Fruit fly (Drosophila melanogaster) whole organism, embryonic: ENCODE results near the gene Twdlalpha.
A peak's percentile ranks its signal among the peaks of the same experiment; 100 is the strongest.

Source experiments
- CG10267 ChIP-seq: fragments of 200-800 bp; sonication (Bioruptor generic); optimal IDR thresholded peaks from 2 replicates; lab custom pipeline; 2018; ENCODE audit warnings: missing biosample characterization, mild to moderate bottlenecking, missing genetic modification characterization, moderate library complexity
- CG10321 ChIP-seq: fragments of 200-800 bp; sonication (Bioruptor generic); IDR thresholded peaks from 2 replicates; pipeline ENCODE4 v1.3.6; 2022; ENCODE audit warnings: missing biosample characterization, missing genetic modification characterization
- CG10654 ChIP-seq: fragments of 200-800 bp; sonication (Bioruptor generic); optimal IDR thresholded peaks from 2 replicates; lab custom pipeline; 2016; ENCODE audit warnings: missing biosample characterization, missing genetic modification characterization
- CG10979 ChIP-seq: fragments of 200-800 bp; sonication (Bioruptor generic); optimal IDR thresholded peaks from 2 replicates; lab custom pipeline; 2018; ENCODE audit warnings: missing biosample characterization, mild to moderate bottlenecking, missing genetic modification characterization, moderate library complexity
- CG11504 ChIP-seq: fragments of 200-800 bp; sonication (Bioruptor generic); optimal IDR thresholded peaks from 3 replicates; lab custom pipeline; 2019; ENCODE audit warnings: missing biosample characterization, mild to moderate bottlenecking, missing genetic modification characterization, moderate library complexity
- CG11723 ChIP-seq: fragments of 200-800 bp; sonication (Bioruptor generic); optimal IDR thresholded peaks from 2 replicates; lab custom pipeline; 2017; ENCODE audit warnings: missing biosample characterization, mild to moderate bottlenecking, missing genetic modification characterization
- CG17186 ChIP-seq: fragments of 200-800 bp; sonication (Bioruptor generic); optimal IDR thresholded peaks from 3 replicates; lab custom pipeline; 2017; ENCODE audit warnings: missing biosample characterization, missing genetic modification reagents, missing genetic modification characterization
- CG32532 ChIP-seq: fragments of 200-800 bp; sonication (Bioruptor generic); IDR thresholded peaks from 2 replicates; pipeline ENCODE4 v1.3.6; 2022; ENCODE audit warnings: missing biosample characterization, missing genetic modification characterization
- CG32772 ChIP-seq: fragments of 200-800 bp; sonication (Bioruptor generic); IDR thresholded peaks from 2 replicates; pipeline ENCODE4 v1.3.6; 2022; ENCODE audit warnings: missing biosample characterization, missing genetic modification characterization
- CG3407 ChIP-seq: fragments of 200-800 bp; sonication (Bioruptor generic); optimal IDR thresholded peaks from 2 replicates; lab custom pipeline; 2018; ENCODE audit warnings: missing biosample characterization, mild to moderate bottlenecking, missing genetic modification characterization
- CG34376 ChIP-seq: fragments of 200-800 bp; sonication (Bioruptor generic); optimal IDR thresholded peaks from 2 replicates; lab custom pipeline; 2018; ENCODE audit warnings: missing biosample characterization, mild to moderate bottlenecking, missing genetic modification characterization
- CG3995 ChIP-seq: fragments of 200-800 bp; sonication (Bioruptor generic); optimal IDR thresholded peaks from 3 replicates; lab custom pipeline; 2016; ENCODE audit warnings: missing biosample characterization, missing genetic modification characterization
- CG4617 ChIP-seq: fragments of 200-800 bp; sonication (Bioruptor generic); optimal IDR thresholded peaks from 3 replicates; lab custom pipeline; 2016; ENCODE audit warnings: missing biosample characterization, missing genetic modification characterization, borderline replicate concordance
- CG4730 ChIP-seq: fragments of 200-800 bp; sonication (Bioruptor generic); IDR thresholded peaks from 2 replicates; pipeline ENCODE4 v1.3.6; 2022; ENCODE audit warnings: missing biosample characterization, missing genetic modification characterization
- CG4820 ChIP-seq: fragments of 200-800 bp; sonication (Bioruptor generic); optimal IDR thresholded peaks from 3 replicates; lab custom pipeline; 2016; ENCODE audit warnings: missing biosample characterization, missing genetic modification characterization
- CG8388 ChIP-seq: fragments of 200-800 bp; sonication (Bioruptor generic); optimal IDR thresholded peaks from 2 replicates; lab custom pipeline; 2019; ENCODE audit warnings: missing biosample characterization, mild to moderate bottlenecking, missing genetic modification characterization, moderate library complexity
- CG8765 ChIP-seq: fragments of 200-800 bp; sonication (Bioruptor generic); IDR thresholded peaks from 2 replicates; pipeline ENCODE4 v1.3.6; 2022; ENCODE audit warnings: missing biosample characterization, missing genetic modification characterization
- CG9437 ChIP-seq: fragments of 200-800 bp; sonication (Bioruptor generic); optimal IDR thresholded peaks from 2 replicates; lab custom pipeline; 2018; ENCODE audit warnings: missing biosample characterization, mild to moderate bottlenecking, missing genetic modification characterization
- CG9817 ChIP-seq: fragments of 200-800 bp; sonication (Bioruptor generic); optimal IDR thresholded peaks from 2 replicates; lab custom pipeline; 2018; ENCODE audit warnings: missing biosample characterization, mild to moderate bottlenecking, missing genetic modification characterization, moderate library complexity
- Camta ChIP-seq: fragments of 200-800 bp; sonication (Bioruptor generic); optimal IDR thresholded peaks from 2 replicates; lab custom pipeline; 2016; ENCODE audit warnings: missing biosample characterization, missing genetic modification characterization
- Chrac-16 ChIP-seq: fragments of 200-800 bp; sonication (Bioruptor generic); optimal IDR thresholded peaks from 3 replicates; lab custom pipeline; 2016; ENCODE audit warnings: missing biosample characterization, missing genetic modification characterization
- Dll ChIP-seq: fragments of 200-800 bp; sonication (Bioruptor generic); IDR thresholded peaks from 4 replicates; pipeline ENCODE4 v1.3.6; 2022; ENCODE audit warnings: missing biosample characterization, missing genetic modification characterization; ENCODE audit not compliant: partially characterized antibody
- Doc2 ChIP-seq: fragments of 200-800 bp; sonication (Bioruptor generic); IDR thresholded peaks from 2 replicates; pipeline ENCODE4 v1.3.6; 2022; ENCODE audit warnings: missing biosample characterization, missing genetic modification characterization
- Lpt ChIP-seq: fragments of >200 bp; optimal IDR thresholded peaks from 2 replicates; lab custom pipeline; 2018; ENCODE audit warnings: missing biosample characterization, missing genetic modification characterization
- Myb ChIP-seq: fragments of 200-800 bp; sonication (Bioruptor generic); optimal IDR thresholded peaks from 2 replicates; lab custom pipeline; 2016; ENCODE audit warnings: missing biosample characterization, missing genetic modification characterization
- Pdp1 ChIP-seq, 2 experiments: fragments of 200-800 bp; sonication (Bioruptor generic); optimal IDR thresholded peaks; 3 replicates each; lab custom pipeline; 2016; ENCODE audit warnings: missing biosample characterization in 2 of 2, missing genetic modification characterization in 2 of 2, mild to moderate bottlenecking in 1 of 2, moderate library complexity in 1 of 2
- Sry-β ChIP-seq: fragments of 200-800 bp; sonication (Bioruptor generic); optimal IDR thresholded peaks from 2 replicates; lab custom pipeline; 2018; ENCODE audit warnings: missing biosample characterization, mild to moderate bottlenecking, missing genetic modification characterization, moderate library complexity
- Tbp ChIP-seq: fragments of >200 bp; optimal IDR thresholded peaks from 2 replicates; lab custom pipeline; 2018; ENCODE audit warnings: missing biosample characterization, missing genetic modification characterization
- Xbp1 ChIP-seq: fragments of 200-800 bp; sonication (Bioruptor generic); optimal IDR thresholded peaks from 3 replicates; lab custom pipeline; 2016; ENCODE audit warnings: missing biosample characterization, mild to moderate bottlenecking, missing genetic modification characterization
- ac ChIP-seq: fragments of 200-800 bp; sonication (Bioruptor generic); optimal IDR thresholded peaks from 3 replicates; lab custom pipeline; 2017; ENCODE audit warnings: missing biosample characterization, mild to moderate bottlenecking, missing genetic modification characterization
- ap ChIP-seq: fragments of 200-800 bp; sonication (Bioruptor generic); IDR thresholded peaks from 2 replicates; pipeline ENCODE4 v1.3.6; 2022; ENCODE audit warnings: missing biosample characterization, missing genetic modification characterization
- ase ChIP-seq: fragments of 200-800 bp; sonication (Bioruptor generic); IDR thresholded peaks from 3 replicates; pipeline ENCODE4 v1.3.6; 2022; ENCODE audit warnings: missing biosample characterization, missing genetic modification characterization
- br ChIP-seq: fragments of >200 bp; optimal IDR thresholded peaks from 2 replicates; lab custom pipeline; 2017
- btn ChIP-seq: fragments of 200-800 bp; sonication (Bioruptor generic); optimal IDR thresholded peaks from 2 replicates; lab custom pipeline; 2016; ENCODE audit warnings: missing biosample characterization, missing genetic modification characterization
- cato ChIP-seq: fragments of 200-800 bp; sonication (Bioruptor generic); optimal IDR thresholded peaks from 2 replicates; lab custom pipeline; 2016; ENCODE audit warnings: missing biosample characterization, missing genetic modification characterization, borderline replicate concordance
- crp ChIP-seq, 2 experiments: fragments of 200-800 bp; sonication (Bioruptor generic); optimal IDR thresholded peaks; 2 replicates in 1 of 2; 3 replicates in 1 of 2; lab custom pipeline; 2017; ENCODE audit warnings: missing biosample characterization in 2 of 2, missing genetic modification characterization in 2 of 2, mild to moderate bottlenecking in 1 of 2, moderate library complexity in 1 of 2
- dimm ChIP-seq: fragments of 200-800 bp; sonication (Bioruptor generic); IDR thresholded peaks from 2 replicates; pipeline ENCODE4 v1.3.6; 2022; ENCODE audit warnings: missing biosample characterization, missing genetic modification characterization
- eyg ChIP-seq: fragments of 200-800 bp; sonication (Bioruptor generic); optimal IDR thresholded peaks from 3 replicates; lab custom pipeline; 2016; ENCODE audit warnings: missing biosample characterization, missing genetic modification characterization
- h ChIP-seq: fragments of >200 bp; optimal IDR thresholded peaks from 2 replicates; lab custom pipeline; 2017
- hb ChIP-seq: fragments of 200-800 bp; sonication (Bioruptor generic); IDR thresholded peaks from 3 replicates; pipeline ENCODE4 v1.3.6; 2022; ENCODE audit warnings: missing biosample characterization, missing genetic modification characterization; ENCODE audit not compliant: partially characterized antibody
- her ChIP-seq: fragments of 200-800 bp; sonication (Bioruptor generic); optimal IDR thresholded peaks from 2 replicates; lab custom pipeline; 2016; ENCODE audit warnings: missing biosample characterization, missing genetic modification characterization
- ken ChIP-seq: fragments of 200-800 bp; sonication (Bioruptor generic); IDR thresholded peaks from 3 replicates; pipeline ENCODE4 v1.3.6; 2022; ENCODE audit warnings: missing biosample characterization, missing genetic modification characterization
- mirr ChIP-seq: fragments of 200-800 bp; sonication (Bioruptor generic); optimal IDR thresholded peaks from 3 replicates; lab custom pipeline; 2018; ENCODE audit warnings: missing biosample characterization, mild to moderate bottlenecking, missing genetic modification characterization
- nau ChIP-seq: fragments of 200-800 bp; sonication (Bioruptor generic); optimal IDR thresholded peaks from 3 replicates; lab custom pipeline; 2017; ENCODE audit warnings: missing biosample characterization, mild to moderate bottlenecking, missing genetic modification characterization, missing genetic modification reagents
- odd ChIP-seq: fragments of 200-800 bp; sonication (Bioruptor generic); optimal IDR thresholded peaks from 2 replicates; lab custom pipeline; 2017; ENCODE audit warnings: missing biosample characterization, mild to moderate bottlenecking, missing genetic modification characterization
- otp ChIP-seq: fragments of 200-800 bp; sonication (Bioruptor generic); IDR thresholded peaks from 3 replicates; pipeline ENCODE4, ENCODE4 v1.3.6; 2022; ENCODE audit warnings: missing biosample characterization, missing genetic modification characterization
- pfk ChIP-seq: fragments of 200-800 bp; sonication (Bioruptor generic); optimal IDR thresholded peaks from 2 replicates; lab custom pipeline; 2018; ENCODE audit warnings: missing biosample characterization, mild to moderate bottlenecking, missing genetic modification characterization, moderate library complexity
- pita ChIP-seq: fragments of 200-800 bp; sonication (Bioruptor generic); optimal IDR thresholded peaks from 2 replicates; lab custom pipeline; 2017; ENCODE audit warnings: missing biosample characterization, mild to moderate bottlenecking, missing genetic modification characterization
- salm ChIP-seq: fragments of 200-800 bp; sonication (Bioruptor generic); optimal IDR thresholded peaks from 2 replicates; lab custom pipeline; 2018; ENCODE audit warnings: missing biosample characterization, mild to moderate bottlenecking, missing genetic modification characterization
- tx ChIP-seq: fragments of 200-800 bp; sonication (Bioruptor generic); optimal IDR thresholded peaks from 2 replicates; lab custom pipeline; 2016; ENCODE audit warnings: missing biosample characterization, missing genetic modification characterization

The Twdlalpha gene

DNA sequence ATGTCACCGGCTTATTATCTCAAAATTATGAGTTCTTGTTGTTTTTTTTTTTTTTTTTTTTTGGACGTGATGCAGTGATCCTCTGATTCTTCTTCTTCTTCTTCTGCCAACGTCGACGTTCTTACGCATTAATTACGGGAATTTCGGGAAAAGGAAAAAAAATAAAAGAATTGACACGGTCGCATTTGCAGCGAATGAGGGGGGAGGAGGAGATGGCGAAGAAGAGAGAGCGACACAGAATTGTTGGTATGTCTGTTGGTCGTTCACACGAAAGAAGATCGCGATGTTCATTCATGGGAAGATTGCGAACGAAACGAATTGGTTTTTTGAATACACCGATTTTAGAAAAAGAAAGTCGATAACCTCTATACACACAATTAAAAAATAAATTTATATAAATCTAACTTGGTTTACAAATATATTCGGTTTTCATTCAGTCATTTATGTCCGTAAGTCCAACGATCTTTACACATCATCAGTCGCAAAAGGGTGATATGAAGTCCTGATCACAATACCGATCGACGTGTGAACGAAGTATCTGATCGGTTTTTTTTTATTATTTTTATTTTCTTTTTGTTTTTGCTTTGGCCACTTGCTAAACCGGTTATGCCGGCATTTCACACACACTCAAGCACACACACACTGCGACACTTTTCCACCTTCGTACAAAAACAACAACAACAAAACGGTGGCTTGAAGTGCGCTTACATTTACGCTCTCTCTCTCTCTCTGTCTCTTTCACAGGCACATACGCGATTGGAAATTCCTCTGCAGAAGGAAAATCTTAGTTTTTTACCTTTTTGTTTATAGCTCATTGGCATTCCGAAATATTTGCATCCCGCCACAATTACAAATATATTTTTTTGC, 8.3 kb downstream of the Twdlalpha start (continued):
- TF ChIP-seq CG10979 (tag; lab: Kevin White, UChicago) = peak; percentile 86
- peak; percentile 12 to 33 for TF ChIP-seq Pdp1 (GFP tag; optimal IDR thresholded peaks at IDR 0.05; lab: Kevin White, UChicago)
- no peak for TF ChIP-seq Dll (GFP tag; lab: Robert Waterston, UW)
- TF ChIP-seq CG32772 (GFP tag; lab: Robert Waterston, UW) = no peak
- TF ChIP-seq ac (GFP tag; lab: Kevin White, UChicago) = peak; percentile 49
- no peak for TF ChIP-seq mirr (GFP tag; lab: Kevin White, UChicago)
- no peak for TF ChIP-seq pita
- TF ChIP-seq Xbp1 (GFP tag; lab: Kevin White, UChicago) = peak; percentile 60
- peak; percentile 53 for TF ChIP-seq CG9437 (GFP tag; lab: Kevin White, UChicago)
- TF ChIP-seq CG4820 (GFP tag; lab: Kevin White, UChicago) = peak; percentile 99
- no peak for TF ChIP-seq Lpt
- TF ChIP-seq CG3995 = no peak
- no peak for TF ChIP-seq tx (GFP tag; lab: Kevin White, UChicago)
- peak; percentile 56 for TF ChIP-seq CG9817 (tag; lab: Kevin White, UChicago)
- TF ChIP-seq h (lab: Kevin White, UChicago) = no peak
- TF ChIP-seq cato = no peak
- TF ChIP-seq CG10267 = peak; percentile 78
- 0 out of 2 replicates have a peak, but pooled peaks have one; percentile 8 for TF ChIP-seq dimm (GFP tag; lab: Robert Waterston, UW)
- peak; percentile 35 for TF ChIP-seq CG4730
- TF ChIP-seq Chrac-16 = peak; percentile 59
- no peak for TF ChIP-seq br (lab: Kevin White, UChicago)
- TF ChIP-seq otp (GFP tag; lab: Robert Waterston, UW) = peak; percentile 12; the same call in 1 of the 3 replicates
- TF ChIP-seq CG34376 (GFP tag; lab: Kevin White, UChicago) = peak; percentile 53
- no peak for TF ChIP-seq ase
- peak; percentile 58 for TF ChIP-seq CG3407 (GFP tag; lab: Kevin White, UChicago)
- TF ChIP-seq odd (GFP tag; lab: Kevin White, UChicago) = peak; percentile 82
- no peak for TF ChIP-seq CG8765 (GFP tag; lab: Robert Waterston, UW)
- TF ChIP-seq ap (GFP tag; lab: Robert Waterston, UW) = no peak
- TF ChIP-seq Camta (GFP tag; lab: Kevin White, UChicago) = peak; percentile 22
- no peak for TF ChIP-seq CG4617 (GFP tag; lab: Kevin White, UChicago)
- TF ChIP-seq CG11723 = peak; percentile 63
- peak in 1 of 2 experiments; percentile 4 for TF ChIP-seq crp (GFP tag; optimal IDR thresholded peaks at IDR 0.05; lab: Kevin White, UChicago)
- peak; percentile 44 for TF ChIP-seq salm (tag; lab: Kevin White, UChicago)
- TF ChIP-seq CG32532 (GFP tag; lab: Robert Waterston, UW) = peak; percentile 57; the same call in 1 of the 2 replicates
- no peak for TF ChIP-seq Myb
- TF ChIP-seq CG11504 (tag; lab: Kevin White, UChicago) = peak; percentile 80
- no peak for TF ChIP-seq Sry-β (GFP tag; lab: Kevin White, UChicago)
- no peak for TF ChIP-seq CG17186 (GFP tag; lab: Kevin White, UChicago)
- TF ChIP-seq CG10654 = no peak
- TF ChIP-seq Tbp = no peak
- TF ChIP-seq eyg (GFP tag; lab: Kevin White, UChicago) = no peak
- TF ChIP-seq CG10321 (GFP tag; lab: Robert Waterston, UW) = no peak
- no peak for TF ChIP-seq hb
- no peak for TF ChIP-seq her (GFP tag; lab: Kevin White, UChicago)
- TF ChIP-seq CG8388 (GFP tag; lab: Kevin White, UChicago) = peak; percentile 80
- no peak for TF ChIP-seq Doc2 (GFP tag; lab: Robert Waterston, UW)
- TF ChIP-seq nau (GFP tag; lab: Kevin White, UChicago) = peak; percentile 52
- TF ChIP-seq ken = peak; percentile 35; the same call in 1 of the 3 replicates
- TF ChIP-seq pfk (GFP tag; lab: Kevin White, UChicago) = no peak
- no peak for TF ChIP-seq btn (GFP tag; lab: Kevin White, UChicago)
